Worm (Caenorhabditis elegans) whole organism, L1 larva: ENCODE results near the gene D2085.7.

Source experiments
- C04F5.9 ChIP-seq: sonication (generic microtip); optimal IDR thresholded peaks from 2 replicates; lab custom pipeline; 2016; ENCODE audit warnings: missing genetic modification characterization, missing compliant biosample characterization
- F16B12.6 ChIP-seq: fragments of 150-350 bp; optimal IDR thresholded peaks from 2 replicates; lab custom pipeline; 2014; ENCODE audit warnings: missing biosample characterization, missing genetic modification characterization
- aha-1 ChIP-seq: fragments of 150-350 bp; optimal IDR thresholded peaks from 2 replicates; lab custom pipeline; 2014; ENCODE audit warnings: missing biosample characterization, missing genetic modification characterization
- alr-1 ChIP-seq: fragments of 200-800 bp; sonication (Bioruptor generic); optimal IDR thresholded peaks from 2 replicates; lab custom pipeline; 2018; ENCODE audit warnings: borderline replicate concordance, mild to moderate bottlenecking, missing genetic modification characterization, missing compliant biosample characterization
- aly-2 ChIP-seq: fragments of 150-350 bp; optimal IDR thresholded peaks from 2 replicates; lab custom pipeline; 2014; ENCODE audit warnings: missing biosample characterization, missing genetic modification characterization
- ceh-8 ChIP-seq: fragments of 200-800 bp; sonication (Bioruptor generic); optimal IDR thresholded peaks from 2 replicates; lab custom pipeline; 2018; ENCODE audit warnings: mild to moderate bottlenecking, missing genetic modification characterization, moderate library complexity, missing compliant biosample characterization
- ceh-82 ChIP-seq, 3 experiments: fragments of 150-350 bp in 1 of 3; sonication (generic microtip) in 2 of 3; optimal IDR thresholded peaks; 2 replicates each; lab custom pipeline; 2014 to 2017; ENCODE audit warnings: missing biosample characterization in 3 of 3, missing genetic modification characterization in 3 of 3
- ceh-88 ChIP-seq: fragments of 200-800 bp; sonication (Bioruptor generic); IDR thresholded peaks from 2 replicates; pipeline ENCODE4 v1.3.6; 2022; ENCODE audit warnings: missing genetic modification characterization, missing compliant biosample characterization
- ces-1 ChIP-seq: fragments of 150-350 bp; optimal IDR thresholded peaks from 2 replicates; lab custom pipeline; 2014; ENCODE audit warnings: missing biosample characterization, missing genetic modification reagents, missing genetic modification characterization
- dpl-1 ChIP-seq, 3 experiments: fragments of 150-350 bp in 2 of 3; sonication (generic microtip) in 1 of 3; optimal IDR thresholded peaks; 2 replicates each; lab custom pipeline; 2014 to 2017; ENCODE audit warnings: missing biosample characterization in 3 of 3, missing genetic modification characterization in 3 of 3, missing genetic modification reagents in 3 of 3
- efl-1 ChIP-seq, 4 experiments: fragments of 150-350 bp; optimal IDR thresholded peaks in 3 of 4; peaks in 1 of 4; 1 replicate in 1 of 4; 2 replicates in 3 of 4; lab custom pipeline; 2014; ENCODE audit warnings: missing biosample characterization in 2 of 4, missing genetic modification characterization in 2 of 4, missing genetic modification reagents in 2 of 4
- egl-27 ChIP-seq, 2 experiments: fragments of 150-350 bp in 1 of 2; sonication (generic microtip); optimal IDR thresholded peaks; 3 replicates each; lab custom pipeline; 2017 to 2018; ENCODE audit warnings: missing biosample characterization in 2 of 2, missing genetic modification characterization in 2 of 2, missing genetic modification reagents in 2 of 2
- elt-2 ChIP-seq: sonication (generic microtip); optimal IDR thresholded peaks from 2 replicates; lab custom pipeline; 2016; ENCODE audit warnings: missing genetic modification characterization, mild to moderate bottlenecking, inconsistent platforms, missing compliant biosample characterization, missing genetic modification reagents
- ets-5 ChIP-seq: fragments of 200-800 bp; sonication (Bioruptor generic); IDR thresholded peaks from 2 replicates; pipeline ENCODE4 v1.3.6; 2022; ENCODE audit warnings: missing genetic modification characterization, missing compliant biosample characterization
- grh-1 ChIP-seq: fragments of 200-800 bp; sonication (Bioruptor generic); IDR thresholded peaks from 2 replicates; pipeline ENCODE4 v1.3.6; 2022; ENCODE audit warnings: missing genetic modification reagents, missing genetic modification characterization, missing compliant biosample characterization
- hlh-17 ChIP-seq: fragments of 200-800 bp; sonication (Bioruptor generic); optimal IDR thresholded peaks from 2 replicates; lab custom pipeline; 2018; ENCODE audit warnings: missing genetic modification characterization, mild to moderate bottlenecking, missing compliant biosample characterization, moderate library complexity, borderline replicate concordance
- hlh-4 ChIP-seq: sonication (generic microtip); optimal IDR thresholded peaks from 2 replicates; lab custom pipeline; 2016; ENCODE audit warnings: mild to moderate bottlenecking, missing genetic modification characterization, missing compliant biosample characterization
- jun-1 ChIP-seq: fragments of 150-350 bp; optimal IDR thresholded peaks from 2 replicates; lab custom pipeline; 2014; ENCODE audit warnings: missing biosample characterization, missing genetic modification reagents, missing genetic modification characterization
- lin-14 ChIP-seq: fragments of 200-800 bp; sonication (Bioruptor generic); optimal IDR thresholded peaks from 2 replicates; lab custom pipeline; 2018; ENCODE audit warnings: mild to moderate bottlenecking, missing genetic modification characterization, moderate library complexity, missing compliant biosample characterization
- lin-35 ChIP-seq, 2 experiments: fragments of 150-350 bp; optimal IDR thresholded peaks; 2 replicates each; lab custom pipeline; 2014; ENCODE audit warnings: missing biosample characterization in 2 of 2, missing genetic modification characterization in 2 of 2, missing genetic modification reagents in 2 of 2
- lin-39 ChIP-seq: fragments of 150-350 bp; optimal IDR thresholded peaks from 2 replicates; lab custom pipeline; 2014; ENCODE audit warnings: missing biosample characterization, missing genetic modification reagents, missing genetic modification characterization
- lsy-2 ChIP-seq, 2 experiments: fragments of 150-350 bp; optimal IDR thresholded peaks; 2 replicates each; lab custom pipeline; 2014; ENCODE audit warnings: missing biosample characterization in 2 of 2, missing genetic modification characterization in 2 of 2
- nhr-12 ChIP-seq: sonication (generic microtip); optimal IDR thresholded peaks from 2 replicates; lab custom pipeline; 2017; ENCODE audit warnings: missing biosample characterization, missing genetic modification characterization
- nhr-19 ChIP-seq: fragments of 200-800 bp; sonication (Bioruptor generic); conservative IDR thresholded peaks from 2 replicates; pipeline ENCODE4 v1.3.6; 2022; ENCODE audit warnings: missing genetic modification characterization, missing compliant biosample characterization
- nhr-71 ChIP-seq: sonication (generic microtip); optimal IDR thresholded peaks from 2 replicates; lab custom pipeline; 2016; ENCODE audit warnings: mild to moderate bottlenecking, missing genetic modification characterization, moderate library complexity, missing compliant biosample characterization
- nhr-76 ChIP-seq: sonication (generic microtip); optimal IDR thresholded peaks from 2 replicates; lab custom pipeline; 2017; ENCODE audit warnings: missing biosample characterization, missing genetic modification characterization
- nhr-77 ChIP-seq: fragments of 150-350 bp; optimal IDR thresholded peaks from 2 replicates; lab custom pipeline; 2014; ENCODE audit warnings: missing biosample characterization, missing genetic modification characterization
- nhr-84 ChIP-seq: sonication (generic microtip); optimal IDR thresholded peaks from 2 replicates; lab custom pipeline; 2017; ENCODE audit warnings: missing biosample characterization, missing genetic modification characterization
- nhr-85 ChIP-seq: sonication (generic microtip); peaks from one replicate; lab custom pipeline; 2016; ENCODE audit warnings: missing genetic modification characterization, inconsistent platforms, missing compliant biosample characterization
- nhr-90 ChIP-seq: sonication (generic microtip); optimal IDR thresholded peaks from 2 replicates; lab custom pipeline; 2016; ENCODE audit warnings: mild to moderate bottlenecking, missing genetic modification characterization, missing compliant biosample characterization; ENCODE audit not compliant: poor library complexity
- pqm-1 ChIP-seq: sonication (generic microtip); optimal IDR thresholded peaks from 3 replicates; lab custom pipeline; 2017; ENCODE audit warnings: missing biosample characterization, missing genetic modification characterization
- rnt-1 ChIP-seq: sonication (generic microtip); optimal IDR thresholded peaks from 2 replicates; lab custom pipeline; 2016; ENCODE audit warnings: mild to moderate bottlenecking, missing genetic modification characterization, moderate library complexity, missing compliant biosample characterization
- sup-37 ChIP-seq: fragments of 200-800 bp; sonication (Bioruptor generic); optimal IDR thresholded peaks from 2 replicates; lab custom pipeline; 2018; ENCODE audit warnings: mild to moderate bottlenecking, missing genetic modification characterization, missing compliant biosample characterization
- tlp-1 ChIP-seq: fragments of 150-350 bp; optimal IDR thresholded peaks from 2 replicates; lab custom pipeline; 2014; ENCODE audit warnings: missing biosample characterization, missing genetic modification characterization
- unc-130 ChIP-seq: fragments of 150-350 bp; optimal IDR thresholded peaks from 2 replicates; lab custom pipeline; 2017; ENCODE audit warnings: missing biosample characterization, missing genetic modification characterization, inconsistent platforms
- unc-30 ChIP-seq: sonication (generic microtip); optimal IDR thresholded peaks from 2 replicates; lab custom pipeline; 2017; ENCODE audit warnings: missing biosample characterization, missing genetic modification characterization
- unc-62 ChIP-seq: fragments of 150-350 bp; optimal IDR thresholded peaks from 2 replicates; lab custom pipeline; 2014; ENCODE audit warnings: missing biosample characterization, missing genetic modification reagents, missing genetic modification characterization
- unc-98 ChIP-seq: fragments of 200-800 bp; sonication (Bioruptor generic); IDR thresholded peaks from 2 replicates; pipeline ENCODE4 v1.3.6; 2022; ENCODE audit warnings: missing genetic modification characterization, missing compliant biosample characterization
- vab-15 ChIP-seq: sonication (generic microtip); optimal IDR thresholded peaks from 2 replicates; lab custom pipeline; 2017; ENCODE audit warnings: missing genotype, mild to moderate bottlenecking, missing genetic modification characterization, missing compliant biosample characterization
- xbp-1 ChIP-seq: sonication (generic microtip); optimal IDR thresholded peaks from 2 replicates; lab custom pipeline; 2016; ENCODE audit warnings: missing genetic modification characterization, missing compliant biosample characterization
- ztf-4 ChIP-seq: fragments of 150-350 bp; optimal IDR thresholded peaks from 2 replicates; lab custom pipeline; 2014; ENCODE audit warnings: missing biosample characterization, missing genetic modification characterization

The D2085.7 gene

ce11 chrII:8612470-8612869, 28.7 kb upstream of the D2085.7 start, which contains the start of gene T22C8.1:
Gene T22C8.1 (plus strand): TSS chrII:8612770.
- TF ChIP-seq ceh-88 (GFP tag; lab: Robert Waterston, UW) (no peak), unc-130 (tag; lab: Kevin White, UChicago) (no peak), rnt-1 (tag; lab: Kevin White, UChicago) (no peak), nhr-19 (GFP tag; lab: Robert Waterston, UW) (no peak)

ce11 chrII:8616155-8616554, 25.0 kb upstream of the D2085.7 start:
- TF ChIP-seq egl-27 (tag; optimal IDR thresholded peaks at IDR 0.05; lab: Kevin White, UChicago): no peak
- no peak for TF ChIP-seq efl-1 (optimal IDR thresholded peaks at IDR 0.05; lab: Kevin White, UChicago)
- peak in 1 of 2 experiments; percentile 12 for TF ChIP-seq efl-1 (GFP tag; optimal IDR thresholded peaks at IDR 0.05 in 1 of 2; lab: Kevin White, UChicago)

ce11 chrII:8617516-8617915, 23.7 kb upstream of the D2085.7 start, which contains the start of gene chhy-1:
Gene chhy-1 (minus strand): TSS chrII:8617616.
- no peak for TF ChIP-seq nhr-84
- TF ChIP-seq lsy-2 (tag; optimal IDR thresholded peaks at IDR 0.05; lab: Kevin White, UChicago): no peak
- no peak for TF ChIP-seq F16B12.6
- no peak for TF ChIP-seq lin-14 (GFP tag; lab: Kevin White, UChicago)
- no peak for TF ChIP-seq jun-1 (tag; lab: Kevin White, UChicago)
- TF ChIP-seq nhr-19 (GFP tag; lab: Robert Waterston, UW): no peak
- TF ChIP-seq nhr-71 (tag; lab: Kevin White, UChicago): no peak

ce11 chrII:8621883-8622282, 19.3 kb upstream of the D2085.7 start, which contains the start of gene T22C8.3:
Gene T22C8.3 (minus strand): TSS chrII:8621983.
- peak in 1 of 3 experiments; percentile 4 for TF ChIP-seq dpl-1 (GFP tag; optimal IDR thresholded peaks at IDR 0.05; lab: Kevin White, UChicago)
- TF ChIP-seq tlp-1 (tag; lab: Kevin White, UChicago): no peak

ce11 chrII:8623396-8623795, 17.8 kb upstream of the D2085.7 start, which contains the start of gene T22C8.4:
Gene T22C8.4 (minus strand): TSS chrII:8623496.
- TF ChIP-seq hlh-17 (GFP tag; lab: Kevin White, UChicago) (no peak), grh-1 (GFP tag; lab: Robert Waterston, UW) (no peak), nhr-85 (tag; lab: Kevin White, UChicago) (no peak), hlh-4 (no peak), ceh-8 (GFP tag; lab: Kevin White, UChicago) (no peak), unc-62 (GFP tag; lab: Kevin White, UChicago) (no peak), nhr-12 (tag; lab: Kevin White, UChicago) (no peak), rnt-1 (tag; lab: Kevin White, UChicago) (no peak), lin-39 (tag; lab: Kevin White, UChicago) (no peak), sup-37 (GFP tag; lab: Kevin White, UChicago) (no peak), nhr-77 (tag; lab: Kevin White, UChicago) (no peak)

ce11 chrII:8625163-8625562, 16.0 kb upstream of the D2085.7 start, which contains the start of gene sptf-2:
Gene sptf-2 (plus strand): TSS chrII:8625459.
- TF ChIP-seq nhr-76 (tag; lab: Kevin White, UChicago): no peak
- TF ChIP-seq C04F5.9 (tag; lab: Kevin White, UChicago): no peak
- no peak for TF ChIP-seq xbp-1
- TF ChIP-seq grh-1 (GFP tag; lab: Robert Waterston, UW): no peak
- TF ChIP-seq ces-1: no peak
- peak; percentile 89 for TF ChIP-seq pqm-1 (tag; lab: Kevin White, UChicago)
- no peak for TF ChIP-seq ceh-82 (tag; optimal IDR thresholded peaks at IDR 0.05; lab: Kevin White, UChicago)
- TF ChIP-seq ceh-88 (GFP tag; lab: Robert Waterston, UW): no peak
- TF ChIP-seq nhr-12 (tag; lab: Kevin White, UChicago): no peak
- no peak for TF ChIP-seq unc-98 (GFP tag; lab: Robert Waterston, UW)
- TF ChIP-seq elt-2: peak; percentile 91
- no peak for TF ChIP-seq alr-1 (tag; lab: Kevin White, UChicago)
- no peak for TF ChIP-seq aha-1 (tag; lab: Kevin White, UChicago)
- TF ChIP-seq unc-30 (tag; lab: Kevin White, UChicago): no peak
- TF ChIP-seq efl-1 (optimal IDR thresholded peaks at IDR 0.05; lab: Kevin White, UChicago): no peak
- TF ChIP-seq efl-1 (GFP tag; optimal IDR thresholded peaks at IDR 0.05 in 1 of 2; lab: Kevin White, UChicago): peak in 1 of 2 experiments; percentile 88
- no peak for TF ChIP-seq nhr-90 (tag; lab: Kevin White, UChicago)
- TF ChIP-seq vab-15 (tag; lab: Kevin White, UChicago): no peak
- no peak for TF ChIP-seq dpl-1 (GFP tag; optimal IDR thresholded peaks at IDR 0.05; lab: Kevin White, UChicago)
- TF ChIP-seq aly-2: no peak
- no peak for TF ChIP-seq ztf-4 (tag; lab: Kevin White, UChicago)
- no peak for TF ChIP-seq lin-39 (tag; lab: Kevin White, UChicago)
- no peak for TF ChIP-seq ceh-8 (GFP tag; lab: Kevin White, UChicago)
- peak in 1 of 2 experiments; percentile 21 for TF ChIP-seq lin-35 (GFP tag; optimal IDR thresholded peaks at IDR 0.05; lab: Kevin White, UChicago)
- TF ChIP-seq ets-5 (GFP tag; lab: Robert Waterston, UW): no peak
